Worm (Caenorhabditis elegans): ENCODE measurements around the gene ect-2.

The ect-2 gene

DNA sequence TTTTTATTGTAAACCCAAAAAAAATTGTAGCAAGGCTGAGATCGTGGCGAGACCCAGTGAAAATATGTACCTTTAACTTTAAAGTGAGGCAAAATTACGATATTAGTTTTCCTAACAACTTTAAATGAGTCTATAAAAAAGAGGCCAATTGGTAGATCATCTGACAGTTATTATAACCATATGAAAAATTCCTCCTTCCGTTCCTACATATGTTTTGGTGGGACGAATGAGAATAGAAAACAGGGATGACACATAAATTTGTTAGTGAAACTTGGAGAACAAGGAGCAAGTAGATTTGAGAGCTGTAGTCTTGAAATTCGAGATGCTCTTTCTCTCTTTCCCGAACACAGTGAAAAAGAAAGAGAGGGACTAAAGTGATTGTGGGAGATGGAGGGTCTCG lies 18.5 kb downstream of the ect-2 start:
- no peak for TF ChIP-seq unc-55 (GFP tag; optimal IDR thresholded peaks at IDR 0.05)

DNA sequence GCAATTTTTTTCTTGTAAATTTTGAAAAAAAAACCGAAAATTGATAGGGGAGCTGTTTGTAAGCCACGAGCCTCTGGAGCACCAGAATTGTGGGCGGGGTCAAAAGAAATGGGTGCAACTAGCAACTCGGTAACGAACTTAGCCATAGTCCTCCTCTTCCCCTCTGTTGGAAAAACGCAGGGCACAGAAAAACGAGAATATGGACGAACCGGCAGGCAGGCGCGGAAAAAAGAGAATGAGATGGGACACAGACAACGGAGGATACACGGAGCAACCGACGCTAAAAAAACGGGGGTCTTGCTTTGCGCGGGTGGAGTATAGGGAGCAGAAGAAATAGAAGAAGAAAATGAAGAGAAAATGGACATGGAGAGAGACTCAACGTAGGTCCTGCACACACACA lies 22.1 kb downstream of the ect-2 start:
- TF ChIP-seq nhr-6 (tag; optimal IDR thresholded peaks at IDR 0.05) (no peak), Y55F3AM.14 (GFP tag; optimal IDR thresholded peaks at IDR 0.05) (no peak), ztf-1 (GFP tag; conservative IDR thresholded peaks at IDR 0.05) (no peak), ama-1 (optimal IDR thresholded peaks at IDR 0.05) (no peak), mab-5 (tag; optimal IDR thresholded peaks at IDR 0.05) (no peak), mbf-1 (tag; optimal IDR thresholded peaks at IDR 0.05) (no peak), alr-1 (tag; optimal IDR thresholded peaks at IDR 0.05) (no peak), ZK546.5 (tag; optimal IDR thresholded peaks at IDR 0.05) (no peak), sem-4 (tag; optimal IDR thresholded peaks at IDR 0.05) (no peak), sma-3 (GFP tag; optimal IDR thresholded peaks at IDR 0.05) (no peak), sma-9 (GFP tag; optimal IDR thresholded peaks at IDR 0.05) (no peak), sma-9 (tag; optimal IDR thresholded peaks at IDR 0.05) (no peak), unc-39 (tag; optimal IDR thresholded peaks at IDR 0.05) (no peak), R02D3.7 (tag; optimal IDR thresholded peaks at IDR 0.05) (no peak), nhr-11 (tag; optimal IDR thresholded peaks at IDR 0.05) (no peak), ztf-11 (tag; optimal IDR thresholded peaks at IDR 0.05) (no peak), nhr-25 (tag; optimal IDR thresholded peaks at IDR 0.05) (no peak)

DNA sequence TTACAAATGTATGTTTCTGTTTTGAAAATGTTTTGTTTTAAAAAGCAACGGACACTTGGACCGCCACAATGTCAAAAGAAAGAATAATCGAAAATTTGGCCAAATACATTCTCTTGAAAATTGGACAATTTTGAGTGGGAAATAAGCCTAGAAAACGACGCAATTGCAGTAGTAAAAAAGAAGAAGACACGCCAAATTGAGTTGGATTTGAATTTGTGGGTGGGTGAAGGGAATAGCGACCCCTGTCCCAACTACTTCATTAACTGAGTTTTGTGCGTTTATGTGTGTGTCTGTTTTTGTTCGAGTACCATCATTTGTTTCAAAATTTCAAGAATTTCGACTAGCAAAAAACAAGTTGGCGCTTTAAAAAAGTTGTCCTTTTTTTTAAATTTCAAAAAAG lies 23.0 kb downstream of the ect-2 start:
- TF ChIP-seq nhr-77 (tag; optimal IDR thresholded peaks at IDR 0.05) = no peak
- TF ChIP-seq lin-13 (GFP tag; optimal IDR thresholded peaks at IDR 0.05) = no peak
- TF ChIP-seq egl-27 (tag; optimal IDR thresholded peaks at IDR 0.05) = no peak
- no peak for TF ChIP-seq sem-4 (tag; optimal IDR thresholded peaks at IDR 0.05)
- no peak for TF ChIP-seq unc-39 (tag; optimal IDR thresholded peaks at IDR 0.05)
- TF ChIP-seq ztf-4 (tag; optimal IDR thresholded peaks at IDR 0.05) = no peak
- TF ChIP-seq sma-9 (GFP tag; optimal IDR thresholded peaks at IDR 0.05) = no peak
- TF ChIP-seq sma-9 (tag; optimal IDR thresholded peaks at IDR 0.05) = no peak

DNA sequence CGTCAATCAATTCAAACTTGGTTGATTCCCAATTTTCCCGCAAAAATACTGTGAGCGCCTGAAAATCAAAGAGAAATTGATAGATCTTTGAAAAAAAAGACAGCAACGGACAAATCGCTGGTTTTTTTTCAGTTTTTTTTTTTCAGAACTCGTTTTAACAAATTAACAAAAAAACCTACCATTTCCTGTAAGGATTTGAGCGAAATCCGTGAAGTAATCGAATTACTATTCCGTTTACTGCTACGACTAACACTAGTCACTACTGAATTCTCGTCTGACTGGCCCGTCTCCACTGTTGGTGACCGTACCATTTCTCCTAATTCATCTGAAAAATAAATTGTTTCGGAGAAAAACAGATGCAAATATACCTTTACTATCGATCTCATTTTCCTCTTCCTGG lies 24.3 kb downstream of the ect-2 start:
- TF ChIP-seq lin-39 (tag; optimal IDR thresholded peaks at IDR 0.05) (no peak), nhr-25 (tag; optimal IDR thresholded peaks at IDR 0.05) (no peak), F13H6.1 (tag; optimal IDR thresholded peaks at IDR 0.05) (no peak), lin-11 (tag; optimal IDR thresholded peaks at IDR 0.05) (no peak), lsy-2 (tag; optimal IDR thresholded peaks at IDR 0.05) (no peak), nhr-129 (tag; optimal IDR thresholded peaks at IDR 0.05) (no peak), sma-9 (GFP tag; optimal IDR thresholded peaks at IDR 0.05) (no peak), sma-9 (tag; optimal IDR thresholded peaks at IDR 0.05) (no peak), ceh-82 (tag; optimal IDR thresholded peaks at IDR 0.05) (no peak), ceh-16 (tag; optimal IDR thresholded peaks at IDR 0.05) (no peak), sem-4 (tag; optimal IDR thresholded peaks at IDR 0.05) (no peak), egl-27 (tag; optimal IDR thresholded peaks at IDR 0.05) (no peak), nhr-21 (tag; optimal IDR thresholded peaks at IDR 0.05) (no peak), C34F6.9 (tag; optimal IDR thresholded peaks at IDR 0.05) (no peak)

DNA sequence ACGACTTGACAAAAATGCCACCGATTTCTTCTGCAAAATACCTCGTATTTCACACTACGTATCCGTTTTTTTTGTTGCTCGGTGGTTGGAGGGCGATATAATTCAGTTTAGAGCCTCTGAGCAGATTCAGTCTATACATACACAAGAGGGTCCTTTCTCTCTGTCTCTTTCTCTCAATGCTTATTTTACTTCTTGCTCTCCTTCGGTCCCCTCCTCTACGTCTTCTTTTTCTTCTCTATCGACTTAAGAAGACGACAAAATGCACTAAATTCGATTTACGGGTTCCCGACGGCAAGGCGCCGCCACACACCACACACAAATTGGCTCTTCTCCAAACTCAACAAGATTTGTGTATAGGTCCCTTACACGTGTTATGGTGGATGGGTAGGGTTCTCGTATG lies 24.8 kb downstream of the ect-2 start:
- peak; percentile 18 for TF ChIP-seq F13H6.1 (tag; optimal IDR thresholded peaks at IDR 0.05)
- TF ChIP-seq sma-9 (GFP tag; optimal IDR thresholded peaks at IDR 0.05) = peak; percentile 22
- no peak for TF ChIP-seq sma-9 (tag; optimal IDR thresholded peaks at IDR 0.05)
- no peak for TF ChIP-seq unc-62 (GFP tag; optimal IDR thresholded peaks at IDR 0.05)
- no peak for TF ChIP-seq ceh-16 (tag; optimal IDR thresholded peaks at IDR 0.05)

DNA sequence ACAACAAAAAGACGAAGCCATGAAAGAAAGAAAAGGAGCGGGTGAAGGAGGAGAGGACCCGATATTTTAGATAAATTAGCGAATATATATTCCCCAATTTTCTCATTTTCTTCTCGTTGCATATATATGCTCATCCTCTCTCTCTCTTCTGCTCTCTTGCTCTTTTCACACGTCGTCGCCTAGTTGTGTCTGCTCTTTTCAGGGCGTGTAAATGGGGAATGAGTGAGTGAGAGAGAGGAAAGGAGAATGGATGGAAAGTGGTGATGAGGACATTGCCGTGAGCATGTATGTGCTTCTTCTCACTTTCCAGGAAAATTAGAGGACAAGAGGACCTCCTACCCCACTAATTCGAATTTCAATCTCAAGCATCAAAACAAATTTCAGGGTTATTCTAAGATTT lies 28.3 kb downstream of the ect-2 start:
- TF ChIP-seq crh-2 (tag; optimal IDR thresholded peaks at IDR 0.05) (peak; percentile 5), nhr-129 (tag; optimal IDR thresholded peaks at IDR 0.05) (peak; percentile 28), C34F6.9 (tag; optimal IDR thresholded peaks at IDR 0.05) (peak; percentile 36), elt-1 (tag; optimal IDR thresholded peaks at IDR 0.05) (no peak)
